Fruit fly (Drosophila melanogaster): ENCODE results near the gene CG15382.

DNA sequence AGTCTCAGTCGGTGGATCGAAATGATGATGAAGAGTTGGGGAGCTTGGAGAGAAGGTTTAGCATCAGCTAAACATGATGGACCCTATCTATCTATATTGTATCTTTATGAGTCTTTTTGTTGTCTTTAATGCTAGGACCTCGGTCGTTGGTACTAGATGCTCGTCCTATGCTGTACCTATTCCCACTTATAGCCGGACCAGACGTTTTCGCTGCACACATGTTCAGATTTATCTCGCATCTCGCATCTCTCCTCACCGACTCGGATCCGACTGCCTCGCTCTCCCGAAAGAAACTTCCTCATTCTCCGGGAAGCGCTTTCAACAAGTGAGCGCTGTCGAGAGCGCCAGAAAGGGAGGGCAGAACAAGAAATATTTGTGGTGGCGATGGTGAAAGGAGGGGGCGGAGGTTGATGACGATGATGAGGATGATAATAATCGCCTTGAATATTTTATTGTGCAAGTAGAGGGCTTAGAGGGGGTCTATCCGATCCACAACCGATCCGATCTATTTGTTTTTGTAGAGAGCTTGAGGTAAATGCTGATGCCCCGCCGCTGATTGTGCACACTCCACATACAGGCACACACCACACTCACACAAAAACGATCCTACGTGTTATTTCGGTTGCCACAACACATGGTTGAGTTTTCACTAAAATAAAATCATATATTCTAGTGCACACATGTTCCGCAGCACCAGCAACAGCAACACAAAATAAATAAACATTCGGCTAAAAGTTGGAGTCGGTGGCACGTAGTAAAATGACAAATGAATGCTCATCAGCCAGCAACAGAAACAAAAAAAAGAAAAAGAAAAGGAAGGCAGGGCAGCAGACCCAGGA lies 7.4 kb downstream of the CG15382 start:
- TF ChIP-seq CG8478 (optimal IDR thresholded peaks at IDR 0.05) (no peak), CTCF (optimal IDR thresholded peaks at IDR 0.05) (no peak)
